Worm (Caenorhabditis elegans): ENCODE results near the gene gcy-5.

gcy-5 gene

DNA sequence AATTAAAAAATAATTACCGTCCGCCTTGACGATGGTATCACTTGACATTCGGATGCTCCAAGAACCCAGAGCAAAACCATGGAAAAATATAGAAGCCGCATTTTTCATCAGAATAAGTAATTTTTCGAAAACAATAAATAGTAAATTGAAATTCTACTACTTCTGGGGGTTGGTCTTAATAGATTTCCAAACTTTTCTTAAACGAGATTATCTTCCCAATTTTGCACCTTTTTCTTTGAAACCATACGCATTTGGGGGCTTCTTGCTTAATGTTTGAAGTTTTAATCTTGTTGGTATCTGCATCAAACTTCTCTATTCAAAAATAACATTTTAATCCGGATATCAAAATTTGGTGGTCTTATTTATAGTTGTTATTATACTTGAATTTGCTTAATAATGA lies at the start of gene gcy-5:
TSS of gene gcy-5 (minus strand) at position 101 of the 400 bp plus-strand sequence.
- TF ChIP-seq tlf-1 (GFP tag; optimal IDR thresholded peaks at IDR 0.05) (no peak), unc-62 (GFP tag; optimal IDR thresholded peaks at IDR 0.05) (no peak), mcd-1 (GFP tag; IDR thresholded peaks at IDR 0.05) (no peak), egl-44 (GFP tag; IDR thresholded peaks at IDR 0.05) (no peak), attf-5 (GFP tag; optimal IDR thresholded peaks at IDR 0.05) (no peak), ztf-26 (tag; optimal IDR thresholded peaks at IDR 0.05) (no peak), tbp1 (GFP tag; optimal IDR thresholded peaks at IDR 0.05) (no peak), Y67H2A.10 (GFP tag; conservative IDR thresholded peaks at IDR 0.05) (no peak), ceh-100 (GFP tag; IDR thresholded peaks at IDR 0.05) (no peak), hlh-12 (tag; optimal IDR thresholded peaks at IDR 0.05) (no peak), bed-2 (GFP tag; IDR thresholded peaks at IDR 0.05) (no peak), lag-1 (GFP tag; IDR thresholded peaks at IDR 0.05) (no peak), mxl-1 (tag; optimal IDR thresholded peaks at IDR 0.05) (no peak), nfya-1 (tag; optimal IDR thresholded peaks at IDR 0.05; ENCODE audit: borderline replicate concordance, insufficient read depth) (no peak), sdz-38 (tag; optimal IDR thresholded peaks at IDR 0.05) (no peak), K11D2.4 (GFP tag; IDR thresholded peaks at IDR 0.05) (no peak)

DNA sequence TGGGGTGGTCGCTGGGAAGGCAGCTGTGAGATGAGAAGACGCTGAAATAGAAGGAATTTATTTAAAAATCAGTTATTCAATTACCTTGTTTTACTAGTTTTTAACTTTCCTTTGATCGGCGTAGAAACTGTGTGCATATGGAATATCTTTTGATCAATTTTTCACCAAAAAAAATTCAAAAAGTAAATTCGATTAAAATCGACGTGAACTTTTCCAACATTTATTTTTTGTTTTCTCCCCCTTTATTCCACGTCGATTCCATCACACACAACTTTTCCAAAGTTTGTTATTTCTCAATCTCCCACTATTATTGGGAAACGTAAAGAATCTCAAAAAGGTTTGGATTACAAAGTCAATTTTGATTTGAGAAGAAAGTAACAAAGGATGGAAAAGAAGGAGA lies 44.5 kb upstream of the gcy-5 start, which contains the start of gene C07E3.4:
TSS of gene C07E3.4 (plus strand) at position 301 of the 400 bp plus-strand sequence.
- TF ChIP-seq nfya-2 (GFP tag; IDR thresholded peaks at IDR 0.05) (no peak), zfh-2 (GFP tag; conservative IDR thresholded peaks at IDR 0.05) (no peak), pbrm-1 (GFP tag; IDR thresholded peaks at IDR 0.05) (no peak), egl-44 (GFP tag; IDR thresholded peaks at IDR 0.05) (no peak), atf-7 (tag; optimal IDR thresholded peaks at IDR 0.05) (no peak), nhr-120 (GFP tag; IDR thresholded peaks at IDR 0.05) (no peak), madf-3 (GFP tag; IDR thresholded peaks at IDR 0.05) (no peak), ekl-4 (GFP tag; IDR thresholded peaks at IDR 0.05) (no peak), efl-1 (GFP tag; optimal IDR thresholded peaks at IDR 0.05) (no peak), B0019.2 (GFP tag; conservative IDR thresholded peaks at IDR 0.05) (no peak), mes-4 (tag; optimal IDR thresholded peaks at IDR 0.05) (no peak), nhr-90 (tag; optimal IDR thresholded peaks at IDR 0.05) (no peak), Y95B8A.8 (GFP tag; IDR thresholded peaks at IDR 0.05) (no peak), aptf-2 (GFP tag; conservative IDR thresholded peaks at IDR 0.05) (no peak)

DNA sequence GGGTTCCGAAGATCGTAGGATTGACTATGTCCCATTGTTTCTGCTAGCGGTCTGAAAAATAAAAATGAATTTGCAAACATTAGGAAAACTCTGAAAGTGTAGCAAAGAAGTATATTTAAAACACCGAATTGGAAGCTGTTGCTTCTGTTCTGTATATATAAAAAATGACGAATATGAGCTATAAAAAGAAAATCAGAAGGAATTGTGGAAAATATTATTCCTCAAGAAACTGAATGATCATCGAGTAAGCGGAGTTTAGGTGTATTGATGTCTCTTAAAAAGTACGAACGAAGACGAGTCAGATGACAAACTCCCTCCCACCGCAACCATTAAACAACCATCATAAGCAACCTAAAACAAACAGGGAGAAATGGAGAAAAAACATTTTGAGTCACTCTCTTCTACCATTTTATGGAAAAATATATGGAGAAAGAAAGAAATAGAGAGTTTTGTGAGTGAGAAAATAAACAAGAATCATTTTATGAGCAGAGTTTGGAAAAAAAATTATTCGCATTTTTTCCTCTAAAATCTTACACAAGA lies 41.5 kb upstream of the gcy-5 start, which contains the start of gene C07E3.3:
TSS of gene C07E3.3 (minus strand) at position 51 of the 540 bp plus-strand sequence.
- TF ChIP-seq attf-3 (GFP tag; conservative IDR thresholded peaks at IDR 0.05) = no peak

DNA sequence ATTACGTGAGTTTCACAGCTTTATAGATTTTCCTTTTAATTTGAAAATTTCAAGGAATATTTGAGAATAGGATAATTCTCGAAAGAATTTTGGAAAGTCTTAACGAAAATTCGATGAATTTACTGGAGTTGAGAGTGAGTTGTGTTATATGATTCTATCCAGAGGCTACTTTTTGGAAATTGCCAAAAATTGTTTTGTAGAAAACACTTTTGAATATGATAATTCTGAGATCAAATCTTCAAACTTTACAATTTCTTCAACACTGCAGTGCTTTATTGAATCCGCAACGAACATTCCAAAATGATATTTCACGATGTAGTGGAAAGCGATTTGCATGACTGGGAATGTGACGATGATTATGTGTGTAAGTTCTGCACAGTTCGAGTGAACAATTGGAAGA lies 35.9 kb upstream of the gcy-5 start, which contains the start of gene C07E3.8:
TSS of gene C07E3.8 (plus strand) at position 301 of the 400 bp plus-strand sequence.
- TF ChIP-seq snpc-3.4 (tag; optimal IDR thresholded peaks at IDR 0.05) = no peak
- TF ChIP-seq K11D2.4 (GFP tag; IDR thresholded peaks at IDR 0.05) = no peak
- TF ChIP-seq madf-3 (GFP tag; IDR thresholded peaks at IDR 0.05) = no peak
- TF ChIP-seq hrde-1 (tag; optimal IDR thresholded peaks at IDR 0.05; ENCODE audit: borderline replicate concordance) = no peak
- TF ChIP-seq ceh-100 (GFP tag; IDR thresholded peaks at IDR 0.05) = no peak
- no peak for TF ChIP-seq ama-1 (optimal IDR thresholded peaks at IDR 0.05)
- TF ChIP-seq ama-1 (GFP tag; optimal IDR thresholded peaks at IDR 0.05) = no peak
- TF ChIP-seq nfya-2 (GFP tag; IDR thresholded peaks at IDR 0.05) = no peak
